Worm (Caenorhabditis elegans) whole organism, L4 larva: ENCODE results near the gene F41H10.4.

Source experiments
- D1046.2 ChIP-seq: fragments of 200-800 bp; sonication (Bioruptor generic); IDR thresholded peaks from 2 replicates; pipeline ENCODE4 v1.3.6; 2022; ENCODE audit warnings: missing genetic modification characterization, missing compliant biosample characterization
- F26F4.8 ChIP-seq: fragments of 200-800 bp; sonication (Bioruptor generic); conservative IDR thresholded peaks from 2 replicates; pipeline ENCODE4 v1.3.6; 2022; ENCODE audit warnings: missing genetic modification characterization, missing compliant biosample characterization
- F49E8.2 ChIP-seq: sonication (generic microtip); optimal IDR thresholded peaks from 2 replicates; lab custom pipeline; 2016; ENCODE audit warnings: missing compliant biosample characterization, mild to moderate bottlenecking, missing genetic modification characterization, borderline replicate concordance
- T26A8.4 ChIP-seq: fragments of 200-800 bp; sonication (Bioruptor generic); IDR thresholded peaks from 2 replicates; pipeline ENCODE4 v1.3.6; 2022; ENCODE audit warnings: missing genetic modification characterization, missing compliant biosample characterization
- Y5F2A.4 ChIP-seq: fragments of 200-800 bp; sonication (Bioruptor generic); optimal IDR thresholded peaks from 2 replicates; lab custom pipeline; 2018; ENCODE audit warnings: mild to moderate bottlenecking, missing genetic modification characterization, missing compliant biosample characterization
- Y75B8A.6 ChIP-seq: fragments of 200-800 bp; sonication (Bioruptor generic); IDR thresholded peaks from 2 replicates; pipeline ENCODE4 v1.3.6; 2022; ENCODE audit warnings: missing genetic modification reagents, missing genetic modification characterization, missing compliant biosample characterization
- ZK546.5 ChIP-seq, 2 experiments: sonication (generic microtip); optimal IDR thresholded peaks; 2 replicates each; lab custom pipeline; 2017; ENCODE audit warnings: missing biosample characterization in 2 of 2, missing genetic modification characterization in 2 of 2
- aly-2 ChIP-seq: sonication (generic microtip); optimal IDR thresholded peaks from 2 replicates; lab custom pipeline; 2018; ENCODE audit warnings: missing biosample characterization, missing genetic modification characterization
- ama-1 ChIP-seq: fragments of 150-350 bp; optimal IDR thresholded peaks from 2 replicates; lab custom pipeline; 2014; ENCODE audit warnings: inconsistent platforms, mixed read lengths
- ceh-28 ChIP-seq: fragments of 150-350 bp; optimal IDR thresholded peaks from 2 replicates; lab custom pipeline; 2014; ENCODE audit warnings: missing biosample characterization, missing genetic modification reagents, missing genetic modification characterization
- ceh-62 ChIP-seq: sonication (generic microtip); optimal IDR thresholded peaks from 2 replicates; lab custom pipeline; 2017; ENCODE audit warnings: missing biosample characterization, missing genetic modification characterization
- cey-2 ChIP-seq: sonication (generic microtip); optimal IDR thresholded peaks from 3 replicates; lab custom pipeline; 2017; ENCODE audit warnings: missing genetic modification characterization, mild to moderate bottlenecking, missing compliant biosample characterization, antibody characterized with exemption, borderline replicate concordance; ENCODE audit not compliant: insufficient read depth
- daf-19 ChIP-seq: fragments of 200-800 bp; sonication (Bioruptor generic); conservative IDR thresholded peaks from 2 replicates; pipeline ENCODE4 v1.3.6; 2022; ENCODE audit warnings: missing genetic modification characterization, missing compliant biosample characterization
- dmd-8 ChIP-seq: fragments of 200-800 bp; sonication (Bioruptor generic); IDR thresholded peaks from 2 replicates; pipeline ENCODE4 v1.3.6; 2022; ENCODE audit warnings: missing genetic modification characterization, missing compliant biosample characterization
- dpl-1 ChIP-seq: fragments of 150-350 bp; optimal IDR thresholded peaks from 2 replicates; lab custom pipeline; 2014; ENCODE audit warnings: missing biosample characterization, missing genetic modification reagents, missing genetic modification characterization
- duxl-1 ChIP-seq: sonication (generic microtip); optimal IDR thresholded peaks from 2 replicates; lab custom pipeline; 2016; ENCODE audit warnings: mild to moderate bottlenecking, missing genetic modification characterization, moderate library complexity, missing compliant biosample characterization; ENCODE audit not compliant: poor library complexity
- egl-27 ChIP-seq: sonication (generic microtip); optimal IDR thresholded peaks from 3 replicates; lab custom pipeline; 2017; ENCODE audit warnings: missing biosample characterization, missing genetic modification reagents, missing genetic modification characterization
- fkh-10 ChIP-seq: fragments of 150-350 bp; optimal IDR thresholded peaks from 2 replicates; lab custom pipeline; 2014; ENCODE audit warnings: missing biosample characterization, missing genetic modification reagents, missing genetic modification characterization
- gei-8 ChIP-seq: fragments of 200-800 bp; sonication (Bioruptor generic); optimal IDR thresholded peaks from 2 replicates; lab custom pipeline; 2018; ENCODE audit warnings: mild to moderate bottlenecking, missing genetic modification characterization, missing compliant biosample characterization
- hif-1 ChIP-seq, 2 experiments: sonication (generic microtip); optimal IDR thresholded peaks; 2 replicates each; lab custom pipeline; 2016 to 2017; ENCODE audit warnings: missing compliant biosample characterization in 2 of 2, missing genetic modification characterization in 2 of 2, missing genetic modification reagents in 2 of 2, missing genotype in 2 of 2, mild to moderate bottlenecking in 1 of 2
- hlh-30 ChIP-seq: sonication (generic microtip); optimal IDR thresholded peaks from 2 replicates; lab custom pipeline; 2017; ENCODE audit warnings: antibody characterized with exemption, mild to moderate bottlenecking, missing genetic modification characterization, missing compliant biosample characterization; ENCODE audit not compliant: insufficient read depth
- hmg-1.1 ChIP-seq: fragments of 200-800 bp; sonication (Bioruptor generic); IDR thresholded peaks from 2 replicates; pipeline ENCODE4 v1.3.6; 2022; ENCODE audit warnings: missing genetic modification reagents, missing genetic modification characterization, missing compliant biosample characterization
- lin-13 ChIP-seq: fragments of 150-350 bp; optimal IDR thresholded peaks from 2 replicates; lab custom pipeline; 2014; ENCODE audit warnings: missing biosample characterization, missing genetic modification reagents, missing genetic modification characterization
- lin-15B ChIP-seq: fragments of 150-350 bp; sonication (generic microtip); optimal IDR thresholded peaks from 3 replicates; lab custom pipeline; 2014; ENCODE audit warnings: missing biosample characterization, missing genetic modification characterization
- lin-39 ChIP-seq: fragments of 150-350 bp; optimal IDR thresholded peaks from 2 replicates; lab custom pipeline; 2014; ENCODE audit warnings: missing biosample characterization, missing genetic modification reagents, missing genetic modification characterization
- lir-3 ChIP-seq: sonication (generic microtip); optimal IDR thresholded peaks from 2 replicates; lab custom pipeline; 2016; ENCODE audit warnings: mild to moderate bottlenecking, missing genetic modification characterization, missing compliant biosample characterization
- madf-9 ChIP-seq: fragments of 200-800 bp; sonication (Bioruptor generic); conservative IDR thresholded peaks from 2 replicates; pipeline ENCODE4 v1.3.6; 2022; ENCODE audit warnings: missing genetic modification reagents, missing genetic modification characterization, missing compliant biosample characterization
- mdl-1 ChIP-seq, 2 experiments: fragments of 150-350 bp in 1 of 2; sonication (generic microtip) in 1 of 2; optimal IDR thresholded peaks; 2 replicates each; lab custom pipeline; 2014 to 2017; ENCODE audit warnings: missing biosample characterization in 2 of 2, missing genetic modification characterization in 2 of 2
- mdt-29 ChIP-seq: fragments of 200-800 bp; sonication (Bioruptor generic); IDR thresholded peaks from 2 replicates; pipeline ENCODE4 v1.3.6; 2022; ENCODE audit warnings: missing genetic modification reagents, missing genetic modification characterization, missing compliant biosample characterization
- mes-2 ChIP-seq: sonication (generic microtip); optimal IDR thresholded peaks from 2 replicates; lab custom pipeline; 2016; ENCODE audit warnings: missing genotype, mild to moderate bottlenecking, missing genetic modification characterization, missing compliant biosample characterization; ENCODE audit not compliant: poor library complexity, severe bottlenecking
- mxl-3 ChIP-seq: fragments of 200-800 bp; sonication (Bioruptor generic); optimal IDR thresholded peaks from 2 replicates; lab custom pipeline; 2018; ENCODE audit warnings: mild to moderate bottlenecking, missing genetic modification characterization, missing compliant biosample characterization
- nhr-102 ChIP-seq: sonication (generic microtip); optimal IDR thresholded peaks from 2 replicates; lab custom pipeline; 2016; ENCODE audit warnings: mild to moderate bottlenecking, missing genetic modification characterization, moderate library complexity, missing compliant biosample characterization
- nhr-11 ChIP-seq: fragments of 150-350 bp; optimal IDR thresholded peaks from 2 replicates; lab custom pipeline; 2014; ENCODE audit warnings: missing biosample characterization, missing genetic modification characterization
- nhr-111 ChIP-seq: fragments of 200-800 bp; sonication (Bioruptor generic); optimal IDR thresholded peaks from 2 replicates; lab custom pipeline; 2018; ENCODE audit warnings: mild to moderate bottlenecking, missing genetic modification characterization, missing compliant biosample characterization
- nhr-25 ChIP-seq: sonication (generic microtip); optimal IDR thresholded peaks from 2 replicates; lab custom pipeline; 2017; ENCODE audit warnings: missing genetic modification characterization, mild to moderate bottlenecking, missing compliant biosample characterization, antibody characterized with exemption, moderate library complexity, borderline replicate concordance; ENCODE audit not compliant: insufficient read depth
- nhr-41 ChIP-seq: fragments of 200-800 bp; sonication (Bioruptor generic); IDR thresholded peaks from 2 replicates; pipeline ENCODE4 v1.3.6; 2022; ENCODE audit warnings: missing genetic modification reagents, missing genetic modification characterization, missing compliant biosample characterization
- nhr-42 ChIP-seq: fragments of 200-800 bp; sonication (Bioruptor generic); IDR thresholded peaks from 2 replicates; pipeline ENCODE4 v1.3.6; 2022; ENCODE audit warnings: missing genetic modification characterization, missing compliant biosample characterization
- nhr-48 ChIP-seq: sonication (generic microtip); optimal IDR thresholded peaks from 2 replicates; lab custom pipeline; 2016; ENCODE audit warnings: mild to moderate bottlenecking, missing genetic modification characterization, missing compliant biosample characterization
- nhr-76 ChIP-seq: fragments of 150-350 bp; optimal IDR thresholded peaks from 2 replicates; lab custom pipeline; 2014; ENCODE audit warnings: missing biosample characterization, missing genetic modification characterization
- pha-4 ChIP-seq, 2 experiments: fragments of 150-350 bp in 1 of 2; fragments of 200-800 bp in 1 of 2; sonication (Bioruptor generic) in 1 of 2; IDR thresholded peaks in 1 of 2; optimal IDR thresholded peaks in 1 of 2; 2 replicates each; pipeline versions ENCODE4 v1.3.6 to Lab custom; 2014 to 2022; ENCODE audit warnings: missing genetic modification characterization in 2 of 2, missing genetic modification reagents in 2 of 2, missing biosample characterization in 1 of 2, missing compliant biosample characterization in 1 of 2
- saeg-2 ChIP-seq: fragments of 200-800 bp; sonication (Bioruptor generic); IDR thresholded peaks from 2 replicates; pipeline ENCODE4 v1.3.6; 2022; ENCODE audit warnings: missing genetic modification reagents, missing genetic modification characterization, missing compliant biosample characterization
- snpc-4 ChIP-seq: fragments of 150-350 bp; optimal IDR thresholded peaks from 2 replicates; lab custom pipeline; 2014; ENCODE audit warnings: missing biosample characterization, missing genetic modification characterization
- spr-1 ChIP-seq: sonication (generic microtip); optimal IDR thresholded peaks from 2 replicates; lab custom pipeline; 2016; ENCODE audit warnings: mild to moderate bottlenecking, missing genetic modification characterization, missing compliant biosample characterization
- tag-97 ChIP-seq: fragments of 200-800 bp; sonication (Bioruptor generic); IDR thresholded peaks from 2 replicates; pipeline ENCODE4 v1.3.6; 2022; ENCODE audit warnings: missing genetic modification characterization, missing compliant biosample characterization
- unc-39 ChIP-seq: sonication (generic microtip); optimal IDR thresholded peaks from 2 replicates; lab custom pipeline; 2017; ENCODE audit warnings: missing biosample characterization, missing genetic modification characterization
- vab-7 ChIP-seq: fragments of 200-800 bp; sonication (Bioruptor generic); IDR thresholded peaks from 2 replicates; pipeline ENCODE4 v1.3.6; 2022; ENCODE audit warnings: missing genetic modification reagents, missing genetic modification characterization, missing compliant biosample characterization
- zag-1 ChIP-seq: fragments of 150-350 bp; optimal IDR thresholded peaks from 2 replicates; lab custom pipeline; 2014; ENCODE audit warnings: missing biosample characterization, missing genetic modification characterization
- zfp-3 ChIP-seq: fragments of 200-800 bp; sonication (Bioruptor generic); conservative IDR thresholded peaks from 2 replicates; pipeline ENCODE4 v1.3.6; 2022; ENCODE audit warnings: missing genetic modification reagents, missing genetic modification characterization, missing compliant biosample characterization
- zip-2 ChIP-seq: fragments of 150-350 bp; optimal IDR thresholded peaks from 2 replicates; lab custom pipeline; 2014; ENCODE audit warnings: missing biosample characterization, missing genetic modification characterization
- ztf-11 ChIP-seq: fragments of 150-350 bp; optimal IDR thresholded peaks from 2 replicates; lab custom pipeline; 2014; ENCODE audit warnings: missing biosample characterization, missing genetic modification characterization

The F41H10.4 gene

ce11 chrIV:5394687-5395086, 30.3 kb downstream of the F41H10.4 start, which contains the start of the genes perm-3 and swsn-6 (continued):
- TF ChIP-seq unc-39 (no peak), fkh-10 (no peak), nhr-41 (GFP tag; lab: Robert Waterston, UW) (no peak), gei-8 (GFP tag; lab: Kevin White, UChicago) (no peak), zag-1 (tag; lab: Kevin White, UChicago) (no peak), nhr-42 (no peak), snpc-4 (no peak), nhr-11 (peak; percentile 19), zfp-3 (0 out of 2 replicates have a peak, but pooled peaks have one; percentile 54), D1046.2 (GFP tag; lab: Robert Waterston, UW) (no peak), nhr-111 (GFP tag; lab: Kevin White, UChicago) (no peak), pha-4 (GFP tag; IDR thresholded peaks at IDR 0.05; lab: Robert Waterston, UW) (peak; percentile 50; the same call in 1 of the 2 replicates), pha-4 (tag; optimal IDR thresholded peaks at IDR 0.05; lab: Kevin White, UChicago) (peak; percentile 50), ama-1 (no peak), nhr-76 (tag; lab: Kevin White, UChicago) (no peak), ceh-62 (no peak), cey-2 (no peak), ZK546.5 (tag; optimal IDR thresholded peaks at IDR 0.05; lab: Kevin White, UChicago) (no peak), hif-1 (tag; optimal IDR thresholded peaks at IDR 0.05; lab: Kevin White, UChicago) (no peak), F49E8.2 (tag; lab: Kevin White, UChicago) (no peak), ztf-11 (tag; lab: Kevin White, UChicago) (no peak), nhr-48 (tag; lab: Kevin White, UChicago) (peak; percentile 25), dmd-8 (no peak), lin-13 (peak; percentile 63), mes-2 (peak; percentile 90), madf-9 (GFP tag; lab: Robert Waterston, UW) (0 out of 2 replicates have a peak, but pooled peaks have one; percentile 36), dpl-1 (peak; percentile 86), Y75B8A.6 (GFP tag; lab: Robert Waterston, UW) (no peak), aly-2 (tag; lab: Kevin White, UChicago) (no peak), nhr-102 (tag; lab: Kevin White, UChicago) (peak; percentile 76), saeg-2 (no peak), hlh-30 (peak; percentile 67), mdl-1 (tag; optimal IDR thresholded peaks at IDR 0.05; lab: Kevin White, UChicago) (no peak), nhr-25 (tag; lab: Kevin White, UChicago) (no peak), tag-97 (GFP tag; lab: Robert Waterston, UW) (no peak), ceh-28 (peak; percentile 44), Y5F2A.4 (no peak), vab-7 (no peak), lir-3 (tag; lab: Kevin White, UChicago) (no peak), egl-27 (tag; lab: Kevin White, UChicago) (no peak), mdt-29 (no peak), mxl-3 (GFP tag; lab: Kevin White, UChicago) (no peak), lin-15B (tag; lab: Kevin White, UChicago) (no peak), hmg-1.1 (GFP tag; lab: Robert Waterston, UW) (peak; percentile 68), lin-39 (no peak), daf-19 (GFP tag; lab: Robert Waterston, UW) (no peak), spr-1 (tag; lab: Kevin White, UChicago) (peak; percentile 35), T26A8.4 (GFP tag; lab: Robert Waterston, UW) (no peak), F26F4.8 (GFP tag; lab: Robert Waterston, UW) (no peak), zip-2 (no peak), duxl-1 (tag; lab: Kevin White, UChicago) (peak; percentile 52)
